Worm (Caenorhabditis elegans) whole organism, L4 larva: ENCODE results near the gene C33D3.5.
A peak's percentile ranks its signal among the peaks of the same experiment; 100 is the strongest.

Source experiments
- Y5F2A.4 ChIP-seq: fragments of 200-800 bp; sonication (Bioruptor generic); optimal IDR thresholded peaks from 2 replicates; lab custom pipeline; 2018; ENCODE audit warnings: mild to moderate bottlenecking, missing genetic modification characterization, missing compliant biosample characterization
- Y75B8A.6 ChIP-seq: fragments of 200-800 bp; sonication (Bioruptor generic); IDR thresholded peaks from 2 replicates; pipeline ENCODE4 v1.3.6; 2022; ENCODE audit warnings: missing genetic modification reagents, missing genetic modification characterization, missing compliant biosample characterization
- aha-1 ChIP-seq: fragments of 150-350 bp; peaks from one replicate; lab custom pipeline; 2014; ENCODE audit warnings: missing biosample characterization, missing genetic modification characterization
- arid-1 ChIP-seq: fragments of 200-800 bp; sonication (Bioruptor generic); conservative IDR thresholded peaks from 2 replicates; pipeline ENCODE4 v1.3.6; 2022; ENCODE audit warnings: missing genetic modification reagents, missing genetic modification characterization, missing compliant biosample characterization
- attf-4 ChIP-seq: sonication (generic microtip); optimal IDR thresholded peaks from 3 replicates; lab custom pipeline; 2017; ENCODE audit warnings: missing biosample characterization, missing genetic modification characterization
- ceh-44 ChIP-seq: fragments of 200-800 bp; sonication (Bioruptor generic); IDR thresholded peaks from 2 replicates; pipeline ENCODE4 v1.3.6; 2022; ENCODE audit warnings: missing genetic modification reagents, missing genetic modification characterization, missing compliant biosample characterization
- daf-12 ChIP-seq: fragments of 150-350 bp; optimal IDR thresholded peaks from 2 replicates; lab custom pipeline; 2014; ENCODE audit warnings: missing biosample characterization, missing genetic modification reagents, missing genetic modification characterization
- daf-16 ChIP-seq, 3 experiments: sonication (generic microtip); optimal IDR thresholded peaks; 2 replicates each; lab custom pipeline; 2016 to 2017; ENCODE audit warnings: missing genetic modification characterization in 3 of 3, missing genetic modification reagents in 3 of 3, mild to moderate bottlenecking in 2 of 3, missing compliant biosample characterization in 2 of 3, missing biosample characterization in 1 of 3, moderate library complexity in 1 of 3
- daf-19 ChIP-seq: fragments of 200-800 bp; sonication (Bioruptor generic); conservative IDR thresholded peaks from 2 replicates; pipeline ENCODE4 v1.3.6; 2022; ENCODE audit warnings: missing genetic modification characterization, missing compliant biosample characterization
- dpl-1 ChIP-seq: fragments of 150-350 bp; optimal IDR thresholded peaks from 2 replicates; lab custom pipeline; 2014; ENCODE audit warnings: missing biosample characterization, missing genetic modification reagents, missing genetic modification characterization
- dve-1 ChIP-seq: sonication (generic microtip); optimal IDR thresholded peaks from 2 replicates; lab custom pipeline; 2017; ENCODE audit warnings: antibody characterized with exemption, mild to moderate bottlenecking, missing genetic modification characterization, missing compliant biosample characterization; ENCODE audit not compliant: insufficient read depth
- hlh-11 ChIP-seq: fragments of 200-800 bp; sonication (Bioruptor generic); optimal IDR thresholded peaks from 2 replicates; lab custom pipeline; 2018; ENCODE audit warnings: mild to moderate bottlenecking, missing genetic modification characterization, missing compliant biosample characterization
- lin-13 ChIP-seq: fragments of 150-350 bp; optimal IDR thresholded peaks from 2 replicates; lab custom pipeline; 2014; ENCODE audit warnings: missing biosample characterization, missing genetic modification reagents, missing genetic modification characterization
- lsy-2 ChIP-seq, 2 experiments: fragments of 150-350 bp in 1 of 2; sonication (generic microtip) in 1 of 2; optimal IDR thresholded peaks; 2 replicates each; lab custom pipeline; 2014 to 2017; ENCODE audit warnings: missing biosample characterization in 2 of 2, missing genetic modification characterization in 2 of 2
- mdl-1 ChIP-seq, 2 experiments: fragments of 150-350 bp in 1 of 2; sonication (generic microtip) in 1 of 2; optimal IDR thresholded peaks; 2 replicates each; lab custom pipeline; 2014 to 2017; ENCODE audit warnings: missing biosample characterization in 2 of 2, missing genetic modification characterization in 2 of 2
- mes-2 ChIP-seq: sonication (generic microtip); optimal IDR thresholded peaks from 2 replicates; lab custom pipeline; 2016; ENCODE audit warnings: missing genotype, mild to moderate bottlenecking, missing genetic modification characterization, missing compliant biosample characterization; ENCODE audit not compliant: poor library complexity, severe bottlenecking
- nhr-102 ChIP-seq: sonication (generic microtip); optimal IDR thresholded peaks from 2 replicates; lab custom pipeline; 2016; ENCODE audit warnings: mild to moderate bottlenecking, missing genetic modification characterization, moderate library complexity, missing compliant biosample characterization
- nhr-11 ChIP-seq: fragments of 150-350 bp; optimal IDR thresholded peaks from 2 replicates; lab custom pipeline; 2014; ENCODE audit warnings: missing biosample characterization, missing genetic modification characterization
- nhr-42 ChIP-seq: fragments of 200-800 bp; sonication (Bioruptor generic); IDR thresholded peaks from 2 replicates; pipeline ENCODE4 v1.3.6; 2022; ENCODE audit warnings: missing genetic modification characterization, missing compliant biosample characterization
- nhr-76 ChIP-seq: fragments of 150-350 bp; optimal IDR thresholded peaks from 2 replicates; lab custom pipeline; 2014; ENCODE audit warnings: missing biosample characterization, missing genetic modification characterization
- php-3 ChIP-seq: fragments of 200-800 bp; sonication (Bioruptor generic); IDR thresholded peaks from 2 replicates; pipeline ENCODE4 v1.3.6; 2022; ENCODE audit warnings: missing genetic modification reagents, missing genetic modification characterization, missing compliant biosample characterization
- pqm-1 ChIP-seq: sonication (generic microtip); optimal IDR thresholded peaks from 2 replicates; lab custom pipeline; 2017; ENCODE audit warnings: missing biosample characterization, missing genetic modification characterization
- saeg-2 ChIP-seq: fragments of 200-800 bp; sonication (Bioruptor generic); IDR thresholded peaks from 2 replicates; pipeline ENCODE4 v1.3.6; 2022; ENCODE audit warnings: missing genetic modification reagents, missing genetic modification characterization, missing compliant biosample characterization
- snpc-4 ChIP-seq: fragments of 150-350 bp; optimal IDR thresholded peaks from 2 replicates; lab custom pipeline; 2014; ENCODE audit warnings: missing biosample characterization, missing genetic modification characterization
- spr-1 ChIP-seq: sonication (generic microtip); optimal IDR thresholded peaks from 2 replicates; lab custom pipeline; 2016; ENCODE audit warnings: mild to moderate bottlenecking, missing genetic modification characterization, missing compliant biosample characterization
- spr-3 ChIP-seq: fragments of 200-800 bp; sonication (Bioruptor generic); optimal IDR thresholded peaks from 2 replicates; lab custom pipeline; 2018; ENCODE audit warnings: mild to moderate bottlenecking, missing genetic modification characterization, missing compliant biosample characterization
- unc-62 ChIP-seq, 3 experiments: fragments of 150-350 bp in 1 of 3; sonication (generic microtip); optimal IDR thresholded peaks in 2 of 3; peaks in 1 of 3; 1 replicate in 1 of 3; 2 replicates in 2 of 3; lab custom pipeline; 2014 to 2017; ENCODE audit warnings: missing biosample characterization in 3 of 3, missing genetic modification characterization in 3 of 3, missing genetic modification reagents in 3 of 3, missing genotype in 1 of 3

Gene C33D3.5

DNA sequence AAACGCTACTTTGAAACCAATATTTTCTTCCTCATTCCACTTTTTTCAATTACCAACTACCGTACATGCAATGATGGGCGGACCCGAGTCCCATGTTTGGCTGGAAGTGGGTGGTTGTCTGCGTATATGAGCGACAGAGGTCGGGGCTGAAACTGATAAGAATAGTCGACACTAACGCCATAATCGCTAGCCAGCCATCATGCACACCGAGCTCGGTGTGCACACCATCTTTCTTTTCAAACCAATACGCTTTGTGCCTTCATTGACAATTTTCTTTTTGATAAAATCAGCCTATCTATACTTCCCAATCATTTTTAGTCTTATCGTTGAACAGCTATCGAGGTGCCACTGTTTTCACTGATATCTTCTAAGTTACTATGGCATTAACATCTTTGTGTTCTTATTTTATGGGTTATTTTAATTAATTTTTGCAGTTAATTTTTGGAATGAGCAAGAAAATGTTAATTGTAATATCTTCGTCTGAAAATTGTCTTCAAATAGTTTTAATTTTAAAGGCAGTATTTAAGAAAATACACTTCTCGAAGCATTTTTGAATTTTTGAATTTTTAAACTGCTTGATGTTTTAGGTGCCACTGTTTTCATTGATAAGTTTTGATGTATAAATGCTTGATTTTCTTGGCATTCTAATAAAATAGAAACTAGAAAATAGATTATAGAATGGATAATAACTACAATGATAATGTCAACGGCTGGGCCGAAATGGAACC is 10.4 kb upstream of the C33D3.5 start, which contains the start of gene elt-2 (continued):
- TF ChIP-seq daf-16 (GFP tag; optimal IDR thresholded peaks at IDR 0.05; lab: Kevin White, UChicago) (peak in 1 of 2 experiments; percentile 78), daf-16 (tag; optimal IDR thresholded peaks at IDR 0.05; lab: Kevin White, UChicago) (peak; percentile 94), hlh-11 (tag; lab: Kevin White, UChicago) (peak; percentile 92)

DNA sequence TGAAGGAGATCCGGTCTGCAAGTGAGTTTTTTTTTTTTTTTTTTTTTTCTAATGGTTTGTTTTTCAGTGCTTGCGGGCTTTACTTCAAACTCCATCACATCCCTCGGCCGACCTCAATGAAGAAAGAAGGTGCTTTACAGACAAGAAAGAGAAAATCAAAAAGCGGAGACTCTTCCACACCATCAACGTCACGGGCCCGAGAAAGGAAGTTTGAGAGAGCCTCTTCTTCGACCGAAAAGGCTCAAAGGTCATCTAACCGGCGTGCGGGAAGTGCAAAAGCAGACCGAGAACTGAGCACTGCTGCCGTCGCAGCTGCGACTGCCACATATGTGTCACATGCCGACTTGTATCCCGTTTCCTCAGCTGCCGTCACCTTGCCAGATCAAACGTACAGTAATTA is 8.9 kb upstream of the C33D3.5 start:
- TF ChIP-seq spr-3 (GFP tag; lab: Kevin White, UChicago) (no peak), attf-4 (no peak), aha-1 (peak; percentile 85)

- TF ChIP-seq aha-1 = peak; percentile 95
- TF ChIP-seq spr-3 (GFP tag; lab: Kevin White, UChicago) = no peak
- no peak for TF ChIP-seq lsy-2 (tag; optimal IDR thresholded peaks at IDR 0.05; lab: Kevin White, UChicago)
- TF ChIP-seq unc-62 (GFP tag; optimal IDR thresholded peaks at IDR 0.05 in 1 of 2; lab: Kevin White, UChicago) = peak in 1 of 2 experiments; percentile 63
- TF ChIP-seq unc-62 (tag; optimal IDR thresholded peaks at IDR 0.05; lab: Kevin White, UChicago) = no peak
Measured at ce11 chrX:10485300-10485755, 5.8 kb upstream of the C33D3.5 start, which contains the start of gene C33D3.3. Gene C33D3.3, plus strand, starts transcription at chrX:10485350.

DNA sequence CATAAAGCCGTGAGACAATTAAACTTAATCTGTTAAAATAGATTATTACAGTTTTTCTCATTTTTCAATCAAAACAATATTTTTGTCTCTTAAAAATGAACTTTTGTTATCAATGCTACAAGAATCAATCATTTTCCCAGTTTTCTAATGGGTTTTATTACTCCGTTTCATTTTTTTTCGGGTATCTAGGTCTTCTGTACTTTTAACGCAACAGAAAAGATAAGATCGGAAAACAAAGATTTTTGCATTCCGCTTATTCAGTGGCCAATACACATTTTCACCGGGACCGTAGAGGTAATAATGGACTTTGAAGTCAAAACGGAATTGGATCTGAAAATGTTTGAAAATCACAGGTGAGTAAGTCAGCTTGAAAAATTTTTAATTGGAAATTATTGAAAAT is 2.4 kb upstream of the C33D3.5 start, which contains the start of gene C33D3.4:
Gene C33D3.4 (plus strand): TSS at position 301 of the 400 bp plus-strand sequence.
- no peak for TF ChIP-seq Y5F2A.4 (GFP tag; lab: Kevin White, UChicago)
- TF ChIP-seq unc-62 (GFP tag; optimal IDR thresholded peaks at IDR 0.05 in 1 of 2; lab: Kevin White, UChicago) = no peak
- no peak for TF ChIP-seq unc-62 (tag; optimal IDR thresholded peaks at IDR 0.05; lab: Kevin White, UChicago)
- no peak for TF ChIP-seq dve-1 (tag; lab: Kevin White, UChicago)
- no peak for TF ChIP-seq saeg-2 (GFP tag; lab: Robert Waterston, UW)
- TF ChIP-seq mdl-1 (tag; optimal IDR thresholded peaks at IDR 0.05; lab: Kevin White, UChicago) = no peak
- TF ChIP-seq mes-2 (tag; lab: Kevin White, UChicago) = no peak
- TF ChIP-seq nhr-76 (tag; lab: Kevin White, UChicago) = no peak
- TF ChIP-seq Y75B8A.6 (GFP tag; lab: Robert Waterston, UW) = no peak
- TF ChIP-seq daf-12 = no peak
- TF ChIP-seq daf-19 (GFP tag; lab: Robert Waterston, UW) = no peak
- no peak for TF ChIP-seq pqm-1
- no peak for TF ChIP-seq arid-1 (GFP tag; lab: Robert Waterston, UW)

DNA sequence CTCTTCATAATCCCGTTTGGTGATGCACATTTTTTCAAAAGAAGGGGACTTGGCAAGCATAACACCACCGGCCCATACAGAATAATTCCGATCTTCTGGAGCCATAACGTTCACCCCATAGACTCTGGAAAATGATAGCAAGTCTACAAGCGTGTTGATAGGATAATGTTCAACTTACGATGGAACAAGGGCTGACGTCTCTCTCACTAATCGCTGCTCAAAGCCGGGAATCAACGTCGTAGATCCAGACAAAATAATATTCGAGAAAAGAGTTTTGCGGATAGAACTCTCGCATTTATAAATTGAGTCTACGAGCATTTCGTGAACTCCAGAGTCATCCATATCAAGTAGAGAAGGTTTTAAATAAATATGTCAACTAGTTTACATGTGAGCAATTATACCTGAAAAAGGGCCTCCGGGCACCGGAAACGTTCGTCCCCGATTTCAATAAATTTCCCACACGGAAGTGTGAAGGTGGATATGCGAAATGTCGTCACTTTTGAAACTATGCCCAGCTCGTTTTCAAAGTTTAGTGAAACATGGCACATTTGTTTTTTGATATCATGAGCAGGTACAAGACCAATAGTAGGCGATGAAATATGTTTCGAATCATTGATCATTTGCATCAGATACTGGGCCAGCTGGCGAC is 855 bp downstream of the C33D3.5 start:
- TF ChIP-seq nhr-102 (tag; lab: Kevin White, UChicago) (no peak), snpc-4 (tag; lab: Kevin White, UChicago) (no peak), nhr-42 (GFP tag; lab: Robert Waterston, UW) (no peak), daf-16 (GFP tag; optimal IDR thresholded peaks at IDR 0.05; lab: Kevin White, UChicago) (no peak), daf-16 (tag; optimal IDR thresholded peaks at IDR 0.05; lab: Kevin White, UChicago) (no peak), lin-13 (no peak), nhr-11 (no peak), ceh-44 (GFP tag; lab: Robert Waterston, UW) (no peak), mes-2 (tag; lab: Kevin White, UChicago) (no peak), dpl-1 (GFP tag; lab: Kevin White, UChicago) (no peak), php-3 (GFP tag; lab: Robert Waterston, UW) (no peak), aha-1 (peak; percentile 78), unc-62 (GFP tag; optimal IDR thresholded peaks at IDR 0.05 in 1 of 2; lab: Kevin White, UChicago) (peak in 1 of 2 experiments; percentile 96), unc-62 (tag; optimal IDR thresholded peaks at IDR 0.05; lab: Kevin White, UChicago) (no peak), spr-1 (no peak)
